Fruit fly (Drosophila melanogaster) whole organism, wandering third instar larva: ENCODE results near the gene beag.

Source experiments
- CG32264 ChIP-seq: fragments of 200-800 bp; sonication (Bioruptor generic); optimal IDR thresholded peaks from 2 replicates; lab custom pipeline; 2016; ENCODE audit warnings: missing biosample characterization, missing genetic modification characterization
- Dfd ChIP-seq: fragments of >200 bp; optimal IDR thresholded peaks from 2 replicates; lab custom pipeline; 2017; ENCODE audit warnings: missing biosample characterization, missing genetic modification characterization
- GATAd ChIP-seq: sonication (Bioruptor generic); optimal IDR thresholded peaks from 2 replicates; lab custom pipeline; 2016; ENCODE audit warnings: missing biosample characterization, missing genetic modification characterization
- Hr78 ChIP-seq: fragments of >200 bp; optimal IDR thresholded peaks from 2 replicates; lab custom pipeline; 2017; ENCODE audit warnings: missing biosample characterization, missing genetic modification characterization
- Mio ChIP-seq: sonication (Bioruptor generic); optimal IDR thresholded peaks from 2 replicates; lab custom pipeline; 2016; ENCODE audit warnings: missing biosample characterization, missing genetic modification characterization
- Myc ChIP-seq: fragments of >200 bp; optimal IDR thresholded peaks from 2 replicates; lab custom pipeline; 2017
- Vsx2 ChIP-seq: fragments of 200-300, 225-300 bp; sonication (Bioruptor generic); optimal IDR thresholded peaks from 2 replicates; lab custom pipeline; 2018; ENCODE audit warnings: missing biosample characterization, missing genetic modification characterization; ENCODE audit not compliant: partially characterized antibody
- br ChIP-seq: fragments of 200-800 bp; sonication (Bioruptor generic); optimal IDR thresholded peaks from 2 replicates; lab custom pipeline; 2016; ENCODE audit warnings: missing biosample characterization, missing genetic modification characterization
- dmrt93B ChIP-seq: fragments of 200-800 bp; sonication (Bioruptor generic); optimal IDR thresholded peaks from 2 replicates; lab custom pipeline; 2018; ENCODE audit warnings: missing biosample characterization, mild to moderate bottlenecking, missing genetic modification characterization
- dsf ChIP-seq: sonication (Bioruptor generic); optimal IDR thresholded peaks from 2 replicates; lab custom pipeline; 2016; ENCODE audit warnings: missing biosample characterization, missing genetic modification characterization, borderline replicate concordance
- jim ChIP-seq: fragments of 175-275, 200-325 bp; sonication (Bioruptor generic); optimal IDR thresholded peaks from 2 replicates; lab custom pipeline; 2016; ENCODE audit warnings: missing biosample characterization, mild to moderate bottlenecking, missing genetic modification characterization
- pan ChIP-seq: fragments of >200 bp; optimal IDR thresholded peaks from 2 replicates; lab custom pipeline; 2017
- psq ChIP-seq: fragments of 200-800 bp; sonication (Bioruptor generic); optimal IDR thresholded peaks from 3 replicates; lab custom pipeline; 2017; ENCODE audit warnings: missing biosample characterization, mild to moderate bottlenecking, missing genetic modification characterization, moderate library complexity
- usp ChIP-seq: fragments of >200 bp; optimal IDR thresholded peaks from 2 replicates; lab custom pipeline; 2017; ENCODE audit warnings: missing biosample characterization, missing genetic modification characterization

- TF ChIP-seq Mio (GFP tag; lab: Kevin White, UChicago) (no peak), psq (no peak), Hr78 (no peak), Dfd (no peak), GATAd (GFP tag; lab: Kevin White, UChicago) (no peak), dmrt93B (GFP tag; lab: Kevin White, UChicago) (no peak), pan (lab: Kevin White, UChicago) (no peak), CG32264 (GFP tag; lab: Kevin White, UChicago) (no peak), Vsx2 (no peak), Myc (lab: Kevin White, UChicago) (no peak), br (GFP tag; lab: Kevin White, UChicago) (no peak), usp (GFP tag; lab: Kevin White, UChicago) (no peak), dsf (GFP tag; lab: Kevin White, UChicago) (no peak), jim (no peak)
Observed at dm6 chr3R:9023934-9024333, 40.9 kb downstream of the beag start.
